Fruit fly (Drosophila melanogaster) Kc167 (cell line): ENCODE data around the gene Scox.

Source experiments
- Myc ChIP-seq: fragments of >200 bp; optimal IDR thresholded peaks from 2 replicates; lab custom pipeline; 2017; ENCODE audit warnings: missing external identifiers
- Sin3A ChIP-seq: fragments of >200 bp; optimal IDR thresholded peaks from 2 replicates; lab custom pipeline; 2018; ENCODE audit warnings: missing external identifiers
- h ChIP-seq: fragments of >200 bp; optimal IDR thresholded peaks from 3 replicates; lab custom pipeline; 2018; ENCODE audit warnings: missing external identifiers
- psq ChIP-seq: fragments of >200 bp; optimal IDR thresholded peaks from 2 replicates; lab custom pipeline; 2017; ENCODE audit warnings: missing external identifiers
- ttk ChIP-seq: sonication (Bioruptor generic); optimal IDR thresholded peaks from 2 replicates; lab custom pipeline; 2017; ENCODE audit warnings: missing external identifiers

DNA sequence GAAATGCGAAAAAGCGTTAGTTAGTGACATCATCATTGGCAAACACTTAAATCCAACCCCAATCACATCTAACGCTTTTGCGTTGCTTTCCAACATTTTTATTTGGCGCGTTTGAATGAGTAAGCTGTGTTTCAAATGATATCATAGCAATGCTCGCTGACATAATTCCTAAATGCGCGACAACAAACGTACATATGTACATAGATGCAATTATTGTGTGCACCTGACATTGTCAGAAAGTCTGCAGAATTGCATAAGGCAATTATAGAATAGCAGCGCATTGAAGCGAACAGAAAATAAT lies 29.5 kb upstream of the Scox start:
- TF ChIP-seq ttk (lab: Kevin White, UChicago) = no peak
- no peak for TF ChIP-seq psq (lab: Kevin White, UChicago)
- no peak for TF ChIP-seq Sin3A (lab: Kevin White, UChicago)
- no peak for TF ChIP-seq h (lab: Kevin White, UChicago)
- TF ChIP-seq Myc = no peak
